Fruit fly (Drosophila melanogaster) whole organism, embryonic: Measurements from ENCODE around the gene CG8159.

Experiments used
- Ada2b ChIP-seq: fragments of 200-800 bp; sonication (Bioruptor generic); IDR thresholded peaks from 2 replicates; pipeline ENCODE4 v1.3.6; 2022; ENCODE audit warnings: missing biosample characterization, missing genetic modification characterization
- CG10209 ChIP-seq: fragments of 200-800 bp; sonication (Bioruptor generic); optimal IDR thresholded peaks from 3 replicates; lab custom pipeline; 2017; ENCODE audit warnings: missing biosample characterization, mild to moderate bottlenecking, missing genetic modification characterization, missing genetic modification reagents
- CG10431 ChIP-seq: fragments of 200-800 bp; sonication (Bioruptor generic); optimal IDR thresholded peaks from 3 replicates; lab custom pipeline; 2018; ENCODE audit warnings: missing biosample characterization, mild to moderate bottlenecking, missing genetic modification characterization
- CG10654 ChIP-seq: fragments of 200-800 bp; sonication (Bioruptor generic); optimal IDR thresholded peaks from 2 replicates; lab custom pipeline; 2016; ENCODE audit warnings: missing biosample characterization, missing genetic modification characterization
- CG11247 ChIP-seq: fragments of 200-800 bp; sonication (Bioruptor generic); IDR thresholded peaks from 2 replicates; pipeline ENCODE4 v1.3.6; 2022; ENCODE audit warnings: missing biosample characterization, missing genetic modification characterization
- CG11504 ChIP-seq: fragments of 200-800 bp; sonication (Bioruptor generic); optimal IDR thresholded peaks from 3 replicates; lab custom pipeline; 2019; ENCODE audit warnings: missing biosample characterization, mild to moderate bottlenecking, missing genetic modification characterization, moderate library complexity
- CG11696 ChIP-seq: fragments of 200-800 bp; sonication (Bioruptor generic); IDR thresholded peaks from 2 replicates; pipeline ENCODE4 v1.3.6; 2022; ENCODE audit warnings: missing biosample characterization, missing genetic modification characterization
- CG12104 ChIP-seq: fragments of 200-800 bp; sonication (Bioruptor generic); optimal IDR thresholded peaks from 3 replicates; lab custom pipeline; 2016; ENCODE audit warnings: missing biosample characterization, missing genetic modification characterization
- CG12155 ChIP-seq: fragments of 200-800 bp; sonication (Bioruptor generic); optimal IDR thresholded peaks from 3 replicates; lab custom pipeline; 2016; ENCODE audit warnings: missing biosample characterization, missing genetic modification characterization
- CG15011 ChIP-seq: fragments of 200-800 bp; sonication (Bioruptor generic); optimal IDR thresholded peaks from 3 replicates; lab custom pipeline; 2018; ENCODE audit warnings: missing biosample characterization, mild to moderate bottlenecking, missing genetic modification characterization
- CG15269 ChIP-seq: fragments of 200-800 bp; sonication (Bioruptor generic); optimal IDR thresholded peaks from 2 replicates; lab custom pipeline; 2018; ENCODE audit warnings: missing biosample characterization, mild to moderate bottlenecking, missing genetic modification characterization, moderate library complexity
- CG17186 ChIP-seq: fragments of 200-800 bp; sonication (Bioruptor generic); optimal IDR thresholded peaks from 3 replicates; lab custom pipeline; 2017; ENCODE audit warnings: missing biosample characterization, missing genetic modification reagents, missing genetic modification characterization
- CG17385 ChIP-seq: fragments of 200-800 bp; sonication (Bioruptor generic); optimal IDR thresholded peaks from 3 replicates; lab custom pipeline; 2018; ENCODE audit warnings: missing biosample characterization, mild to moderate bottlenecking, missing genetic modification characterization
- CG30403 ChIP-seq: fragments of 200-800 bp; sonication (Bioruptor generic); optimal IDR thresholded peaks from 3 replicates; lab custom pipeline; 2016; ENCODE audit warnings: missing biosample characterization, missing genetic modification characterization
- CG4360 ChIP-seq: fragments of 200-800 bp; sonication (Bioruptor generic); IDR thresholded peaks from 2 replicates; pipeline ENCODE4 v1.3.6; 2022; ENCODE audit warnings: missing biosample characterization, missing genetic modification characterization
- CG4404 ChIP-seq: fragments of 200-800 bp; sonication (Bioruptor generic); IDR thresholded peaks from 2 replicates; pipeline ENCODE4 v1.3.6; 2022; ENCODE audit warnings: missing biosample characterization, missing genetic modification characterization
- CG4820 ChIP-seq: fragments of 200-800 bp; sonication (Bioruptor generic); optimal IDR thresholded peaks from 3 replicates; lab custom pipeline; 2016; ENCODE audit warnings: missing biosample characterization, missing genetic modification characterization
- CG6254 ChIP-seq: fragments of 200-800 bp; sonication (Bioruptor generic); optimal IDR thresholded peaks from 3 replicates; lab custom pipeline; 2017; ENCODE audit warnings: mild to moderate bottlenecking, missing biosample characterization, missing genetic modification reagents, missing genetic modification characterization
- CG7556 ChIP-seq: fragments of 200-800 bp; sonication (Bioruptor generic); optimal IDR thresholded peaks from 2 replicates; lab custom pipeline; 2017; ENCODE audit warnings: missing biosample characterization, mild to moderate bottlenecking, missing genetic modification characterization
- CG8281 ChIP-seq: fragments of 200-800 bp; sonication (Bioruptor generic); optimal IDR thresholded peaks from 2 replicates; lab custom pipeline; 2018; ENCODE audit warnings: missing biosample characterization, mild to moderate bottlenecking, missing genetic modification characterization, moderate library complexity
- CG8478 ChIP-seq: fragments of >200 bp; optimal IDR thresholded peaks from 2 replicates; lab custom pipeline; 2018
- CG8924 ChIP-seq: fragments of 200-800 bp; optimal IDR thresholded peaks from 3 replicates; lab custom pipeline; 2019; ENCODE audit warnings: missing biosample characterization, mild to moderate bottlenecking, missing genetic modification characterization, moderate library complexity
- Dad ChIP-seq: fragments of 200-800 bp; sonication (Bioruptor generic); optimal IDR thresholded peaks from 3 replicates; lab custom pipeline; 2016; ENCODE audit warnings: missing biosample characterization, missing genetic modification characterization
- Dref ChIP-seq: fragments of 200-800 bp; sonication (Bioruptor generic); IDR thresholded peaks from 2 replicates; pipeline ENCODE4 v1.3.6; 2022; ENCODE audit warnings: missing biosample characterization, missing genetic modification characterization
- Fer2 ChIP-seq: fragments of 200-800 bp; sonication (Bioruptor generic); optimal IDR thresholded peaks from 2 replicates; lab custom pipeline; 2018; ENCODE audit warnings: missing biosample characterization, mild to moderate bottlenecking, missing genetic modification characterization, moderate library complexity
- H2.0 ChIP-seq: fragments of 200-800 bp; sonication (Bioruptor generic); IDR thresholded peaks from 2 replicates; pipeline ENCODE4 v1.3.6; 2022; ENCODE audit warnings: missing biosample characterization, missing genetic modification characterization
- NfI ChIP-seq: fragments of 200-800 bp; sonication (Bioruptor generic); optimal IDR thresholded peaks from 3 replicates; lab custom pipeline; 2018; ENCODE audit warnings: missing biosample characterization, mild to moderate bottlenecking, missing genetic modification characterization, moderate library complexity
- Ptx1 ChIP-seq: fragments of 200-800 bp; sonication (Bioruptor generic); IDR thresholded peaks from 2 replicates; pipeline ENCODE4 v1.3.6; 2022; ENCODE audit warnings: missing biosample characterization, missing genetic modification characterization
- Sin3A ChIP-seq: fragments of >200 bp; optimal IDR thresholded peaks from 2 replicates; lab custom pipeline; 2018
- Sry-β ChIP-seq: fragments of 200-800 bp; sonication (Bioruptor generic); optimal IDR thresholded peaks from 2 replicates; lab custom pipeline; 2018; ENCODE audit warnings: missing biosample characterization, mild to moderate bottlenecking, missing genetic modification characterization, moderate library complexity
- al ChIP-seq: fragments of 200-800 bp; sonication (Bioruptor generic); IDR thresholded peaks from 2 replicates; pipeline ENCODE4 v1.3.6; 2022; ENCODE audit warnings: missing biosample characterization, missing genetic modification characterization
- bbx ChIP-seq: fragments of 200-800 bp; sonication (Bioruptor generic); IDR thresholded peaks from 2 replicates; pipeline ENCODE4 v1.3.6; 2022; ENCODE audit warnings: missing biosample characterization, missing genetic modification characterization; ENCODE audit not compliant: partially characterized antibody
- cas ChIP-seq: fragments of 200-800 bp; sonication (Bioruptor generic); IDR thresholded peaks from 2 replicates; pipeline ENCODE4 v1.3.6; 2022; ENCODE audit warnings: missing biosample characterization, missing genetic modification characterization
- dati ChIP-seq: fragments of 200-800 bp; sonication (Bioruptor generic); IDR thresholded peaks from 2 replicates; pipeline ENCODE4 v1.3.6; 2022; ENCODE audit warnings: missing biosample characterization, missing genetic modification characterization
- dmrt99B ChIP-seq: fragments of 200-800 bp; sonication (Bioruptor generic); optimal IDR thresholded peaks from 2 replicates; lab custom pipeline; 2018; ENCODE audit warnings: missing biosample characterization, mild to moderate bottlenecking, missing genetic modification characterization, moderate library complexity
- ftz-f1 ChIP-seq: fragments of 200-800 bp; sonication (Bioruptor generic); optimal IDR thresholded peaks from 2 replicates; lab custom pipeline; 2016; ENCODE audit warnings: missing biosample characterization, missing genetic modification characterization
- fu2 ChIP-seq: fragments of 200-800 bp; sonication (Bioruptor generic); optimal IDR thresholded peaks from 2 replicates; lab custom pipeline; 2016; ENCODE audit warnings: missing biosample characterization, missing genetic modification characterization
- gfzf ChIP-seq: fragments of 200-800 bp; sonication (Bioruptor generic); optimal IDR thresholded peaks from 2 replicates; lab custom pipeline; 2016; ENCODE audit warnings: missing biosample characterization, mild to moderate bottlenecking, missing genetic modification characterization, moderate library complexity
- grn ChIP-seq: fragments of 200-800 bp; sonication (Bioruptor generic); optimal IDR thresholded peaks from 3 replicates; lab custom pipeline; 2017; ENCODE audit warnings: missing biosample characterization, missing genetic modification characterization
- ken ChIP-seq: fragments of 200-800 bp; sonication (Bioruptor generic); IDR thresholded peaks from 3 replicates; pipeline ENCODE4 v1.3.6; 2022; ENCODE audit warnings: missing biosample characterization, missing genetic modification characterization
- maf-S ChIP-seq: fragments of 200-800 bp; sonication (Bioruptor generic); optimal IDR thresholded peaks from 2 replicates; lab custom pipeline; 2016; ENCODE audit warnings: missing biosample characterization, missing genetic modification characterization
- nerfin-1 ChIP-seq: fragments of 200-800 bp; sonication (Bioruptor generic); optimal IDR thresholded peaks from 3 replicates; lab custom pipeline; 2019; ENCODE audit warnings: missing biosample characterization, mild to moderate bottlenecking, missing genetic modification characterization, moderate library complexity
- pita ChIP-seq: fragments of 200-800 bp; sonication (Bioruptor generic); optimal IDR thresholded peaks from 2 replicates; lab custom pipeline; 2017; ENCODE audit warnings: missing biosample characterization, mild to moderate bottlenecking, missing genetic modification characterization
- prd ChIP-seq, 3 experiments: fragments of >200 bp in 2 of 3; fragments of 200-800 bp in 1 of 3; sonication (Bioruptor generic) in 1 of 3; optimal IDR thresholded peaks in 2 of 3; IDR thresholded peaks in 1 of 3; 2 replicates in 2 of 3; 3 replicates in 1 of 3; pipeline versions ENCODE4 v1.3.6 to Lab custom; 2017 to 2022; ENCODE audit warnings: missing biosample characterization in 1 of 3, missing genetic modification characterization in 1 of 3
- pum ChIP-seq: fragments of 200-800 bp; sonication (Bioruptor generic); optimal IDR thresholded peaks from 2 replicates; lab custom pipeline; 2016; ENCODE audit warnings: missing biosample characterization, missing genetic modification characterization
- row ChIP-seq: fragments of 200-800 bp; sonication (Bioruptor generic); IDR thresholded peaks from 3 replicates; pipeline ENCODE4 v1.3.6; 2022; ENCODE audit warnings: missing biosample characterization, missing genetic modification characterization
- run ChIP-seq: fragments of 200-800 bp; sonication (Bioruptor generic); optimal IDR thresholded peaks from 3 replicates; lab custom pipeline; 2018; ENCODE audit warnings: missing biosample characterization, mild to moderate bottlenecking, missing genetic modification characterization
- schlank ChIP-seq: fragments of 200-800 bp; sonication (Bioruptor generic); optimal IDR thresholded peaks from 2 replicates; lab custom pipeline; 2018; ENCODE audit warnings: missing biosample characterization, mild to moderate bottlenecking, missing genetic modification characterization
- slp2 ChIP-seq: fragments of 200-800 bp; sonication (Bioruptor generic); optimal IDR thresholded peaks from 2 replicates; lab custom pipeline; 2016; ENCODE audit warnings: missing biosample characterization, missing genetic modification characterization
- trh ChIP-seq: fragments of 200-800 bp; sonication (Bioruptor generic); optimal IDR thresholded peaks from 2 replicates; lab custom pipeline; 2016; ENCODE audit warnings: missing biosample characterization, missing genetic modification characterization
- ttk ChIP-seq: fragments of 200-800 bp; sonication (Bioruptor generic); IDR thresholded peaks from 2 replicates; pipeline ENCODE4 v2.1.2; 2022; ENCODE audit warnings: missing biosample characterization, missing genetic modification characterization
- vnd ChIP-seq: fragments of 200-800 bp; sonication (Bioruptor generic); IDR thresholded peaks from 3 replicates; pipeline ENCODE4 v1.3.6; 2022; ENCODE audit warnings: missing biosample characterization, missing genetic modification characterization; ENCODE audit not compliant: partially characterized antibody

The CG8159 gene

dm6 chr3R:8746354-8746753 is 19.7 kb downstream of the CG8159 start (continued):
- TF ChIP-seq pita (GFP tag; lab: Kevin White, UChicago), result no peak
- TF ChIP-seq bbx (GFP tag; lab: Robert Waterston, UW), result no peak
- no peak for TF ChIP-seq slp2
- TF ChIP-seq Fer2 (tag; lab: Kevin White, UChicago), result no peak
- TF ChIP-seq CG4404 (GFP tag; lab: Robert Waterston, UW), result peak; percentile 52
- TF ChIP-seq dmrt99B, result peak; percentile 76
- TF ChIP-seq CG15269 (tag; lab: Kevin White, UChicago), result peak; percentile 43
- no peak for TF ChIP-seq fu2
- TF ChIP-seq vnd (GFP tag; lab: Robert Waterston, UW), result no peak
- TF ChIP-seq ftz-f1 (GFP tag; lab: Kevin White, UChicago), result no peak
- no peak for TF ChIP-seq Sry-β (GFP tag; lab: Kevin White, UChicago)
- no peak for TF ChIP-seq ken
- TF ChIP-seq grn, result no peak
- peak; percentile 67 for TF ChIP-seq CG7556 (GFP tag; lab: Kevin White, UChicago)
- TF ChIP-seq CG10431, result no peak
- TF ChIP-seq maf-S (GFP tag; lab: Kevin White, UChicago), result no peak
- no peak for TF ChIP-seq dati
- TF ChIP-seq prd (optimal IDR thresholded peaks at IDR 0.05; lab: Kevin White, UChicago), result no peak
- peak; percentile 88 for TF ChIP-seq prd (GFP tag; IDR thresholded peaks at IDR 0.05; lab: Robert Waterston, UW)
- peak; percentile 79 for TF ChIP-seq CG11504 (tag; lab: Kevin White, UChicago)
- TF ChIP-seq NfI (GFP tag; lab: Kevin White, UChicago), result peak; percentile 16
- TF ChIP-seq Ada2b (GFP tag; lab: Robert Waterston, UW), result peak; percentile 73
- TF ChIP-seq trh (GFP tag; lab: Kevin White, UChicago), result no peak
- TF ChIP-seq CG15011 (GFP tag; lab: Kevin White, UChicago), result peak; percentile 14
- peak; percentile 39 for TF ChIP-seq CG12104 (GFP tag; lab: Kevin White, UChicago)
- peak; percentile 29 for TF ChIP-seq CG12155 (GFP tag; lab: Kevin White, UChicago)
- TF ChIP-seq CG6254, result peak; percentile 20
- TF ChIP-seq Dad (GFP tag; lab: Kevin White, UChicago), result no peak
- TF ChIP-seq CG4360, result no peak
- no peak for TF ChIP-seq gfzf (GFP tag; lab: Kevin White, UChicago)
- no peak for TF ChIP-seq Sin3A (lab: Kevin White, UChicago)
- peak; percentile 11 for TF ChIP-seq CG10654 (GFP tag; lab: Kevin White, UChicago)
- TF ChIP-seq CG4820, result peak; percentile 65
- TF ChIP-seq CG8478 (lab: Kevin White, UChicago), result no peak
- TF ChIP-seq ttk (GFP tag; lab: Robert Waterston, UW), result no peak
- TF ChIP-seq CG17186 (GFP tag; lab: Kevin White, UChicago), result no peak
- peak; percentile 64 for TF ChIP-seq CG17385 (GFP tag; lab: Kevin White, UChicago)
- TF ChIP-seq CG8281, result peak; percentile 21
- TF ChIP-seq Ptx1 (GFP tag; lab: Robert Waterston, UW), result peak; percentile 56; the same call in 1 of the 2 replicates
- no peak for TF ChIP-seq schlank
- peak; percentile 71 for TF ChIP-seq CG30403 (GFP tag; lab: Kevin White, UChicago)
- TF ChIP-seq cas (GFP tag; lab: Robert Waterston, UW), result no peak
- peak; percentile 71 for TF ChIP-seq CG8924
- TF ChIP-seq CG10209 (GFP tag; lab: Kevin White, UChicago), result peak; percentile 53
- no peak for TF ChIP-seq nerfin-1 (tag; lab: Kevin White, UChicago)
- TF ChIP-seq run (tag; lab: Kevin White, UChicago), result peak; percentile 38
- TF ChIP-seq pum (GFP tag; lab: Kevin White, UChicago), result no peak
- peak; percentile 69 for TF ChIP-seq row (GFP tag; lab: Robert Waterston, UW)
- TF ChIP-seq CG11696, result 0 out of 2 replicates have a peak, but pooled peaks have one; percentile 44
- no peak for TF ChIP-seq CG11247 (GFP tag; lab: Robert Waterston, UW)
- 0 out of 2 replicates have a peak, but pooled peaks have one; percentile 30 for TF ChIP-seq H2.0 (GFP tag; lab: Robert Waterston, UW)
- TF ChIP-seq Dref (GFP tag; lab: Robert Waterston, UW), result no peak
- TF ChIP-seq al (GFP tag; lab: Robert Waterston, UW), result 0 out of 2 replicates have a peak, but pooled peaks have one; percentile 22
